Fruit fly (Drosophila melanogaster) whole organism, prepupa: ENCODE data around the gene CG10874.

ENCODE experiments used
- Blimp-1 ChIP-seq: fragments of 200-800 bp; sonication (Bioruptor generic); optimal IDR thresholded peaks from 3 replicates; lab custom pipeline; 2017; ENCODE audit warnings: missing biosample characterization, missing genetic modification characterization, mild to moderate bottlenecking, moderate library complexity, missing genetic modification reagents
- CG10631 ChIP-seq: fragments of 200-800 bp; sonication (Bioruptor generic); optimal IDR thresholded peaks from 2 replicates; lab custom pipeline; 2016; ENCODE audit warnings: missing biosample characterization, missing genetic modification characterization
- CG10669 ChIP-seq: fragments of 200-800 bp; sonication (Bioruptor generic); optimal IDR thresholded peaks from 3 replicates; lab custom pipeline; 2018; ENCODE audit warnings: missing biosample characterization, mild to moderate bottlenecking, missing genetic modification characterization, moderate library complexity
- CG11902 ChIP-seq: fragments of 200-800 bp; sonication (Bioruptor generic); optimal IDR thresholded peaks from 3 replicates; lab custom pipeline; 2016; ENCODE audit warnings: missing biosample characterization, missing genetic modification characterization
- CG15336 ChIP-seq: fragments of 200-800 bp; sonication (Bioruptor generic); IDR thresholded peaks from 2 replicates; pipeline ENCODE4 v1.3.6; 2022; ENCODE audit warnings: missing biosample characterization, missing genetic modification characterization
- CG1621 ChIP-seq: fragments of 200-800 bp; sonication (Bioruptor generic); optimal IDR thresholded peaks from 3 replicates; lab custom pipeline; 2018; ENCODE audit warnings: missing biosample characterization, mild to moderate bottlenecking, missing genetic modification characterization
- CG16779 ChIP-seq: fragments of 200-800 bp; sonication (Bioruptor generic); optimal IDR thresholded peaks from 3 replicates; lab custom pipeline; 2017; ENCODE audit warnings: missing biosample characterization, mild to moderate bottlenecking, missing genetic modification characterization
- CG3032 ChIP-seq: fragments of 200-800 bp; optimal IDR thresholded peaks from 2 replicates; lab custom pipeline; 2019; ENCODE audit warnings: missing biosample characterization, mild to moderate bottlenecking, missing genetic modification characterization, moderate library complexity
- CG31627 ChIP-seq: fragments of 200-800 bp; sonication (Bioruptor generic); optimal IDR thresholded peaks from 3 replicates; lab custom pipeline; 2016; ENCODE audit warnings: missing biosample characterization, missing genetic modification characterization
- CG32006 ChIP-seq: fragments of 200-800 bp; sonication (Bioruptor generic); optimal IDR thresholded peaks from 3 replicates; lab custom pipeline; 2017; ENCODE audit warnings: missing biosample characterization, mild to moderate bottlenecking, missing genetic modification characterization
- CG34406 ChIP-seq: fragments of 200-800 bp; sonication (Bioruptor generic); optimal IDR thresholded peaks from 3 replicates; lab custom pipeline; 2016; ENCODE audit warnings: missing biosample characterization, missing genetic modification characterization
- CG3919 ChIP-seq: fragments of 200-800 bp; sonication (Bioruptor generic); optimal IDR thresholded peaks from 3 replicates; lab custom pipeline; 2016; ENCODE audit warnings: missing biosample characterization, missing genetic modification characterization
- CG4318 ChIP-seq: fragments of 200-800 bp; sonication (Bioruptor generic); optimal IDR thresholded peaks from 3 replicates; lab custom pipeline; 2017; ENCODE audit warnings: missing biosample characterization, mild to moderate bottlenecking, missing genetic modification characterization
- CG6276 ChIP-seq: fragments of 200-800 bp; sonication (Bioruptor generic); optimal IDR thresholded peaks from 2 replicates; lab custom pipeline; 2017; ENCODE audit warnings: missing biosample characterization, mild to moderate bottlenecking, missing genetic modification characterization
- CG6792 ChIP-seq: fragments of 200-800 bp; sonication (Bioruptor generic); optimal IDR thresholded peaks from 3 replicates; lab custom pipeline; 2016; ENCODE audit warnings: missing biosample characterization, missing genetic modification characterization
- CG6808 ChIP-seq: fragments of 200-800 bp; sonication (Bioruptor generic); optimal IDR thresholded peaks from 3 replicates; lab custom pipeline; 2017; ENCODE audit warnings: missing biosample characterization, missing genetic modification characterization, mild to moderate bottlenecking, moderate library complexity, missing genetic modification reagents
- CG6854 ChIP-seq: fragments of 200-800 bp; sonication (Bioruptor generic); optimal IDR thresholded peaks from 2 replicates; lab custom pipeline; 2017; ENCODE audit warnings: missing biosample characterization, mild to moderate bottlenecking, missing genetic modification characterization
- CG8119 ChIP-seq: fragments of 200-800 bp; sonication (Bioruptor generic); IDR thresholded peaks from 3 replicates; pipeline ENCODE4 v1.3.6; 2022; ENCODE audit warnings: missing biosample characterization, missing genetic modification characterization
- CG8319 ChIP-seq: fragments of 200-800 bp; sonication (Bioruptor generic); optimal IDR thresholded peaks from 3 replicates; lab custom pipeline; 2016; ENCODE audit warnings: missing biosample characterization, missing genetic modification characterization
- CG8632 ChIP-seq: fragments of 200-800 bp; sonication (Bioruptor generic); optimal IDR thresholded peaks from 3 replicates; lab custom pipeline; 2016; ENCODE audit warnings: missing biosample characterization, missing genetic modification characterization
- CG9139 ChIP-seq: fragments of 200-800 bp; sonication (Bioruptor generic); optimal IDR thresholded peaks from 3 replicates; lab custom pipeline; 2017; ENCODE audit warnings: missing biosample characterization, mild to moderate bottlenecking, missing genetic modification characterization
- Eip75B ChIP-seq: fragments of 200-800 bp; sonication (Bioruptor generic); optimal IDR thresholded peaks from 3 replicates; lab custom pipeline; 2016; ENCODE audit warnings: missing biosample characterization, missing genetic modification characterization
- Eip78C ChIP-seq: fragments of 200-800 bp; sonication (Bioruptor generic); peaks from one replicate; lab custom pipeline; 2016; ENCODE audit warnings: missing biosample characterization, missing genetic modification characterization
- Eip93F ChIP-seq: fragments of 200-800 bp; sonication (Bioruptor generic); optimal IDR thresholded peaks from 2 replicates; lab custom pipeline; 2016; ENCODE audit warnings: missing biosample characterization, mild to moderate bottlenecking, missing genetic modification characterization
- Gug ChIP-seq: fragments of 200-800 bp; sonication (Bioruptor generic); IDR thresholded peaks from 2 replicates; pipeline ENCODE4 v1.3.6; 2022; ENCODE audit warnings: missing biosample characterization, missing genetic modification characterization
- Hr38 ChIP-seq: sonication (Bioruptor generic); optimal IDR thresholded peaks from 2 replicates; lab custom pipeline; 2016; ENCODE audit warnings: missing biosample characterization, missing genetic modification characterization
- Hr39 ChIP-seq: fragments of 200-800 bp; sonication (Bioruptor generic); optimal IDR thresholded peaks from 2 replicates; lab custom pipeline; 2016; ENCODE audit warnings: missing biosample characterization, missing genetic modification characterization
- Hr4 ChIP-seq: fragments of 200-800 bp; sonication (Bioruptor generic); optimal IDR thresholded peaks from 3 replicates; lab custom pipeline; 2016; ENCODE audit warnings: missing biosample characterization, missing genetic modification characterization
- Lpt ChIP-seq: fragments of 200-800 bp; sonication (Bioruptor generic); optimal IDR thresholded peaks from 3 replicates; lab custom pipeline; 2016; ENCODE audit warnings: missing biosample characterization, missing genetic modification characterization
- OdsH ChIP-seq: fragments of 200-800 bp; sonication (Bioruptor generic); optimal IDR thresholded peaks from 3 replicates; lab custom pipeline; 2016; ENCODE audit warnings: missing biosample characterization, missing genetic modification characterization
- Sox102F ChIP-seq: fragments of 200-800 bp; sonication (Bioruptor generic); optimal IDR thresholded peaks from 2 replicates; lab custom pipeline; 2016; ENCODE audit warnings: missing biosample characterization, mild to moderate bottlenecking, missing genetic modification characterization
- Sox14 ChIP-seq: fragments of 200-800 bp; sonication (Bioruptor generic); optimal IDR thresholded peaks from 3 replicates; lab custom pipeline; 2016; ENCODE audit warnings: missing biosample characterization, missing genetic modification characterization
- Sox15 ChIP-seq: fragments of 200-800 bp; sonication (Bioruptor generic); optimal IDR thresholded peaks from 3 replicates; lab custom pipeline; 2016; ENCODE audit warnings: missing biosample characterization, missing genetic modification characterization
- achi ChIP-seq: fragments of 200-800 bp; sonication (Bioruptor generic); optimal IDR thresholded peaks from 3 replicates; lab custom pipeline; 2016; ENCODE audit warnings: missing biosample characterization, missing genetic modification characterization
- acj6 ChIP-seq: fragments of 200-800 bp; sonication (Bioruptor generic); optimal IDR thresholded peaks from 3 replicates; lab custom pipeline; 2016; ENCODE audit warnings: missing biosample characterization, missing genetic modification characterization
- dac ChIP-seq: fragments of 200-800 bp; sonication (Bioruptor generic); optimal IDR thresholded peaks from 2 replicates; lab custom pipeline; 2017; ENCODE audit warnings: missing biosample characterization, mild to moderate bottlenecking, missing genetic modification characterization
- dsx ChIP-seq: fragments of 200-800 bp; optimal IDR thresholded peaks from 3 replicates; lab custom pipeline; 2019; ENCODE audit warnings: missing biosample characterization, mild to moderate bottlenecking, missing genetic modification characterization, moderate library complexity; ENCODE audit not compliant: poor library complexity, severe bottlenecking
- eg ChIP-seq: fragments of 200-800 bp; sonication (Bioruptor generic); IDR thresholded peaks from 3 replicates; pipeline ENCODE4 v1.3.6; 2022; ENCODE audit warnings: missing biosample characterization, missing genetic modification characterization
- esn ChIP-seq: fragments of 200-800 bp; sonication (Bioruptor generic); optimal IDR thresholded peaks from 2 replicates; lab custom pipeline; 2016; ENCODE audit warnings: missing biosample characterization, mild to moderate bottlenecking, missing genetic modification characterization, moderate library complexity
- fd59A ChIP-seq: fragments of 200-800 bp; sonication (Bioruptor generic); optimal IDR thresholded peaks from 2 replicates; lab custom pipeline; 2017; ENCODE audit warnings: missing biosample characterization, mild to moderate bottlenecking, missing genetic modification characterization, missing genetic modification reagents
- fd85E ChIP-seq: fragments of 200-800 bp; sonication (Bioruptor generic); optimal IDR thresholded peaks from 3 replicates; lab custom pipeline; 2016; ENCODE audit warnings: missing biosample characterization, missing genetic modification characterization
- pdm3 ChIP-seq: fragments of 200-800 bp; sonication (Bioruptor generic); optimal IDR thresholded peaks from 3 replicates; lab custom pipeline; 2016; ENCODE audit warnings: missing biosample characterization, missing genetic modification characterization
- salr ChIP-seq, 2 experiments: fragments of 200-800 bp; sonication (Bioruptor generic); optimal IDR thresholded peaks; 3 replicates each; lab custom pipeline; 2016 to 2018; ENCODE audit warnings: missing biosample characterization in 2 of 2, missing genetic modification characterization in 2 of 2, mild to moderate bottlenecking in 1 of 2
- spab ChIP-seq: fragments of 200-800 bp; sonication (Bioruptor generic); optimal IDR thresholded peaks from 2 replicates; lab custom pipeline; 2017; ENCODE audit warnings: missing biosample characterization, mild to moderate bottlenecking, missing genetic modification characterization, missing genetic modification reagents
- svp ChIP-seq: fragments of 200-800 bp; sonication (Bioruptor generic); peaks from one replicate; lab custom pipeline; 2016; ENCODE audit warnings: missing biosample characterization, missing genetic modification characterization
- topi ChIP-seq: fragments of 200-800 bp; sonication (Bioruptor generic); optimal IDR thresholded peaks from 3 replicates; lab custom pipeline; 2016; ENCODE audit warnings: missing biosample characterization, missing genetic modification characterization
- vri ChIP-seq: fragments of 200-800 bp; sonication (Bioruptor generic); optimal IDR thresholded peaks from 3 replicates; lab custom pipeline; 2016; ENCODE audit warnings: missing biosample characterization, mild to moderate bottlenecking, missing genetic modification characterization

Gene CG10874

dm6 chr2L:2178810-2179143, 13.4 kb downstream of the CG10874 start:
- TF ChIP-seq CG8119 (GFP tag; lab: Robert Waterston, UW) (peak; percentile 50), CG6808 (GFP tag; lab: Kevin White, UChicago) (no peak), dsx (no peak), fd85E (GFP tag; lab: Kevin White, UChicago) (no peak), CG15336 (GFP tag; lab: Robert Waterston, UW) (no peak; the same call in 1 of the 2 replicates), dac (GFP tag; lab: Kevin White, UChicago) (no peak), salr (GFP tag; optimal IDR thresholded peaks at IDR 0.05; lab: Kevin White, UChicago) (no peak), achi (GFP tag; lab: Kevin White, UChicago) (peak; percentile 35), CG32006 (peak; percentile 14), CG6276 (no peak), spab (no peak), vri (no peak), Hr38 (GFP tag; lab: Kevin White, UChicago) (no peak), CG8319 (GFP tag; lab: Kevin White, UChicago) (no peak), CG10631 (GFP tag; lab: Kevin White, UChicago) (peak; percentile 24), Eip93F (GFP tag; lab: Kevin White, UChicago) (no peak), acj6 (GFP tag; lab: Kevin White, UChicago) (peak; percentile 40), Hr39 (GFP tag; lab: Kevin White, UChicago) (peak; percentile 27), CG9139 (GFP tag; lab: Kevin White, UChicago) (no peak), CG10669 (GFP tag; lab: Kevin White, UChicago) (no peak), svp (peak; percentile 67), Sox14 (GFP tag; lab: Kevin White, UChicago) (peak; percentile 3), Hr4 (GFP tag; lab: Kevin White, UChicago) (peak; percentile 69), pdm3 (GFP tag; lab: Kevin White, UChicago) (peak; percentile 11), Lpt (GFP tag; lab: Kevin White, UChicago) (no peak), CG31627 (GFP tag; lab: Kevin White, UChicago) (no peak), Eip78C (GFP tag; lab: Kevin White, UChicago) (peak; percentile 62), OdsH (peak; percentile 56)

- TF ChIP-seq Eip75B (GFP tag; lab: Kevin White, UChicago) (peak; percentile 59), CG10631 (GFP tag; lab: Kevin White, UChicago) (no peak), CG32006 (no peak), topi (GFP tag; lab: Kevin White, UChicago) (peak; percentile 54), CG4318 (GFP tag; lab: Kevin White, UChicago) (no peak), CG9139 (GFP tag; lab: Kevin White, UChicago) (peak; percentile 49), fd59A (GFP tag; lab: Kevin White, UChicago) (no peak), OdsH (no peak), salr (GFP tag; optimal IDR thresholded peaks at IDR 0.05; lab: Kevin White, UChicago) (no peak), CG3919 (GFP tag; lab: Kevin White, UChicago) (peak; percentile 40), CG8632 (GFP tag; lab: Kevin White, UChicago) (peak; percentile 25), CG8319 (GFP tag; lab: Kevin White, UChicago) (no peak), Blimp-1 (peak; percentile 69), CG1621 (tag; lab: Kevin White, UChicago) (peak; percentile 21), Sox15 (GFP tag; lab: Kevin White, UChicago) (no peak), Lpt (GFP tag; lab: Kevin White, UChicago) (no peak), CG11902 (GFP tag; lab: Kevin White, UChicago) (no peak), spab (peak; percentile 12), svp (peak; percentile 85), dac (GFP tag; lab: Kevin White, UChicago) (no peak), CG34406 (GFP tag; lab: Kevin White, UChicago) (no peak), esn (peak; percentile 23), Gug (GFP tag; lab: Robert Waterston, UW) (no peak), Hr4 (GFP tag; lab: Kevin White, UChicago) (no peak), CG3032 (tag; lab: Kevin White, UChicago) (no peak), CG6854 (GFP tag; lab: Kevin White, UChicago) (peak; percentile 54), vri (peak; percentile 52), dsx (peak; percentile 69), CG31627 (GFP tag; lab: Kevin White, UChicago) (no peak), Sox102F (GFP tag; lab: Kevin White, UChicago) (peak; percentile 75), Hr39 (GFP tag; lab: Kevin White, UChicago) (no peak), pdm3 (GFP tag; lab: Kevin White, UChicago) (peak; percentile 28), CG16779 (tag; lab: Kevin White, UChicago) (peak; percentile 60), CG6792 (no peak), eg (GFP tag; lab: Robert Waterston, UW) (no peak; the same call in 2 of the 3 replicates)
These were observed 14.0 kb downstream of the CG10874 start, which contains the start of gene aop for dm6 chr2L:2177969-2178809. aop (minus strand) TSS chr2L:2178754.
